Worm (Caenorhabditis elegans) whole organism, late embryonic: ENCODE measurements around the gene hpo-36.

Source experiments
- ceh-31 ChIP-seq: sonication (generic microtip); optimal IDR thresholded peaks from 2 replicates; lab custom pipeline; 2016; ENCODE audit warnings: missing genetic modification characterization, missing compliant biosample characterization
- elt-2 ChIP-seq: sonication (generic microtip); optimal IDR thresholded peaks from 2 replicates; lab custom pipeline; 2016; ENCODE audit warnings: missing genetic modification reagents, missing genetic modification characterization, missing compliant biosample characterization
- pat-9 ChIP-seq: fragments of 200-800 bp; sonication (Bioruptor generic); optimal IDR thresholded peaks from 2 replicates; lab custom pipeline; 2018; ENCODE audit warnings: mild to moderate bottlenecking, missing genetic modification characterization, moderate library complexity, missing compliant biosample characterization
- tbx-2 ChIP-seq: sonication (generic microtip); optimal IDR thresholded peaks from 2 replicates; lab custom pipeline; 2016; ENCODE audit warnings: missing genetic modification characterization, missing compliant biosample characterization
- unc-55 ChIP-seq: sonication (generic microtip); optimal IDR thresholded peaks from 2 replicates; lab custom pipeline; 2017; ENCODE audit warnings: missing biosample characterization, missing genetic modification reagents, missing genetic modification characterization

DNA sequence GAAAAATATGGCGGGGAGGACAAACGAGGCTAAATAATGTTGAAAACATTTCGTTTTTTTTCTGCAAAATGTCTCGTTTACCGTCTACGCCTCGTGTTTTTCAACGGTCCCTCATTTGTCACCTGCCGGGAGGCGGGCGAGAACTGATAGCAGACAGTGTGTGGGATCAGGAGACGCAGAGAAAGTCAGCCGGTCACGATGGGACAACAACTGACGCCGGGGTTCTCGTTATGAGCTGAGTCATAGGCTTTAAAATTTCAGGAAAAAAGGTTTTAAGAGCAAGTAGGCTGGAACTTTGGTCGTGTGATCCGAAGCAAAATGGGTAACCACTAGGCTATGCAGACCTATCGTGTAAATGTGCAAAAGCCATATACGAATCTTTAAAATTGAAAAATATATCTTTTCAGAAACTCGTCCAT is 53.4 kb downstream of the hpo-36 start, which contains the start of gene W08A12.2:
- TF ChIP-seq ceh-31 (tag; lab: Kevin White, UChicago) (no peak), tbx-2 (tag; lab: Kevin White, UChicago) (no peak), pat-9 (tag; lab: Kevin White, UChicago) (no peak), elt-2 (tag; lab: Kevin White, UChicago) (no peak), unc-55 (GFP tag; lab: Kevin White, UChicago) (peak; percentile 16)
